Fruit fly (Drosophila melanogaster) whole organism, embryonic: ENCODE measurements around the gene dbe.
A peak's percentile ranks its signal among the peaks of the same experiment; 100 is the strongest.

Source experiments
- Ada2b ChIP-seq: fragments of 200-800 bp; sonication (Bioruptor generic); IDR thresholded peaks from 2 replicates; pipeline ENCODE4 v1.3.6; 2022; ENCODE audit warnings: missing biosample characterization, missing genetic modification characterization
- Adf1 ChIP-seq: fragments of 200-800 bp; sonication (Bioruptor generic); IDR thresholded peaks from 2 replicates; pipeline ENCODE4 v1.3.6; 2022; ENCODE audit warnings: missing biosample characterization, missing genetic modification characterization
- Atf6 ChIP-seq: fragments of 200-800 bp; sonication (Bioruptor generic); IDR thresholded peaks from 2 replicates; pipeline ENCODE4 v1.3.6; 2022; ENCODE audit warnings: missing biosample characterization, missing genetic modification characterization
- C15 ChIP-seq: fragments of 200-800 bp; sonication (Bioruptor generic); IDR thresholded peaks from 3 replicates; pipeline ENCODE4 v1.3.6; 2022; ENCODE audit warnings: missing biosample characterization, missing genetic modification characterization
- CG12155 ChIP-seq: fragments of 200-800 bp; sonication (Bioruptor generic); optimal IDR thresholded peaks from 3 replicates; lab custom pipeline; 2016; ENCODE audit warnings: missing biosample characterization, missing genetic modification characterization
- CG12769 ChIP-seq: fragments of 200-800 bp; sonication (Bioruptor generic); optimal IDR thresholded peaks from 2 replicates; lab custom pipeline; 2019; ENCODE audit warnings: missing biosample characterization, mild to moderate bottlenecking, missing genetic modification characterization, moderate library complexity
- CG14050 ChIP-seq: fragments of 200-800 bp; sonication (Bioruptor generic); IDR thresholded peaks from 3 replicates; pipeline ENCODE4 v1.3.6; 2022; ENCODE audit warnings: missing biosample characterization, missing genetic modification characterization
- CG14441 ChIP-seq: fragments of 200-800 bp; sonication (Bioruptor generic); IDR thresholded peaks from 2 replicates; pipeline ENCODE4 v1.3.6; 2022; ENCODE audit warnings: missing biosample characterization, missing genetic modification characterization
- CG14710 ChIP-seq: fragments of 200-800 bp; sonication (Bioruptor generic); optimal IDR thresholded peaks from 3 replicates; lab custom pipeline; 2019; ENCODE audit warnings: missing biosample characterization, mild to moderate bottlenecking, missing genetic modification characterization, moderate library complexity
- CG17385 ChIP-seq: fragments of 200-800 bp; sonication (Bioruptor generic); optimal IDR thresholded peaks from 3 replicates; lab custom pipeline; 2018; ENCODE audit warnings: missing biosample characterization, mild to moderate bottlenecking, missing genetic modification characterization
- CG2129 ChIP-seq: fragments of 200-800 bp; sonication (Bioruptor generic); IDR thresholded peaks from 2 replicates; pipeline ENCODE4 v1.3.6; 2022; ENCODE audit warnings: missing biosample characterization, missing genetic modification characterization; ENCODE audit not compliant: partially characterized antibody
- CG2875 ChIP-seq: fragments of 200-800 bp; sonication (Bioruptor generic); optimal IDR thresholded peaks from 2 replicates; lab custom pipeline; 2017; ENCODE audit warnings: missing biosample characterization, mild to moderate bottlenecking, missing genetic modification characterization, missing genetic modification reagents
- CG32532 ChIP-seq: fragments of 200-800 bp; sonication (Bioruptor generic); IDR thresholded peaks from 2 replicates; pipeline ENCODE4 v1.3.6; 2022; ENCODE audit warnings: missing biosample characterization, missing genetic modification characterization
- CG4360 ChIP-seq: fragments of 200-800 bp; sonication (Bioruptor generic); IDR thresholded peaks from 2 replicates; pipeline ENCODE4 v1.3.6; 2022; ENCODE audit warnings: missing biosample characterization, missing genetic modification characterization
- CG4424 ChIP-seq: fragments of 200-800 bp; sonication (Bioruptor generic); optimal IDR thresholded peaks from 3 replicates; lab custom pipeline; 2016; ENCODE audit warnings: missing biosample characterization, missing genetic modification characterization
- CG4854 ChIP-seq: fragments of 200-800 bp; sonication (Bioruptor generic); optimal IDR thresholded peaks from 2 replicates; lab custom pipeline; 2016; ENCODE audit warnings: missing biosample characterization, missing genetic modification characterization, inconsistent platforms
- CG8388 ChIP-seq: fragments of 200-800 bp; sonication (Bioruptor generic); optimal IDR thresholded peaks from 2 replicates; lab custom pipeline; 2019; ENCODE audit warnings: missing biosample characterization, mild to moderate bottlenecking, missing genetic modification characterization, moderate library complexity
- CG8924 ChIP-seq: fragments of 200-800 bp; optimal IDR thresholded peaks from 3 replicates; lab custom pipeline; 2019; ENCODE audit warnings: missing biosample characterization, mild to moderate bottlenecking, missing genetic modification characterization, moderate library complexity
- Chrac-16 ChIP-seq: fragments of 200-800 bp; sonication (Bioruptor generic); optimal IDR thresholded peaks from 3 replicates; lab custom pipeline; 2016; ENCODE audit warnings: missing biosample characterization, missing genetic modification characterization
- Dek ChIP-seq: fragments of 200-800 bp; sonication (Bioruptor generic); optimal IDR thresholded peaks from 3 replicates; lab custom pipeline; 2019; ENCODE audit warnings: missing biosample characterization, mild to moderate bottlenecking, missing genetic modification characterization, moderate library complexity
- Drgx ChIP-seq: fragments of 200-800 bp; sonication (Bioruptor generic); IDR thresholded peaks from 2 replicates; pipeline ENCODE4 v1.3.6; 2022; ENCODE audit warnings: missing biosample characterization, missing genetic modification characterization
- Fer3 ChIP-seq: fragments of 200-800 bp; sonication (Bioruptor generic); optimal IDR thresholded peaks from 2 replicates; lab custom pipeline; 2018; ENCODE audit warnings: missing biosample characterization, mild to moderate bottlenecking, missing genetic modification characterization, moderate library complexity
- H15 ChIP-seq: fragments of 200-800 bp; sonication (Bioruptor generic); IDR thresholded peaks from 3 replicates; pipeline ENCODE4 v1.3.6; 2022; ENCODE audit warnings: missing biosample characterization, missing genetic modification characterization
- HLH4C ChIP-seq: fragments of 200-800 bp; sonication (Bioruptor generic); IDR thresholded peaks from 3 replicates; pipeline ENCODE4 v1.3.6; 2022; ENCODE audit warnings: missing biosample characterization, missing genetic modification characterization; ENCODE audit not compliant: partially characterized antibody
- HLHmδ ChIP-seq: fragments of 200-800 bp; sonication (Bioruptor generic); optimal IDR thresholded peaks from 2 replicates; lab custom pipeline; 2018; ENCODE audit warnings: missing biosample characterization, mild to moderate bottlenecking, missing genetic modification characterization, moderate library complexity
- Hmx ChIP-seq: fragments of 200-800 bp; sonication (Bioruptor generic); optimal IDR thresholded peaks from 2 replicates; lab custom pipeline; 2016; ENCODE audit warnings: missing biosample characterization, missing genetic modification characterization
- Hr39 ChIP-seq: fragments of >200 bp; optimal IDR thresholded peaks from 2 replicates; lab custom pipeline; 2017
- MBD-R2 ChIP-seq: fragments of 200-800 bp; sonication (Bioruptor generic); IDR thresholded peaks from 2 replicates; pipeline ENCODE4 v1.3.6; 2022; ENCODE audit warnings: missing biosample characterization, missing genetic modification characterization
- Mes4 ChIP-seq: fragments of 200-800 bp; sonication (Bioruptor generic); optimal IDR thresholded peaks from 2 replicates; lab custom pipeline; 2016; ENCODE audit warnings: missing biosample characterization, missing genetic modification characterization
- Neu2 ChIP-seq: fragments of 200-800 bp; sonication (Bioruptor generic); optimal IDR thresholded peaks from 3 replicates; lab custom pipeline; 2016; ENCODE audit warnings: missing biosample characterization, missing genetic modification characterization, borderline replicate concordance
- Oli ChIP-seq: fragments of 200-800 bp; sonication (Bioruptor generic); optimal IDR thresholded peaks from 2 replicates; lab custom pipeline; 2018; ENCODE audit warnings: missing biosample characterization, mild to moderate bottlenecking, missing genetic modification characterization, moderate library complexity
- Pdp1 ChIP-seq, 2 experiments: fragments of 200-800 bp; sonication (Bioruptor generic); optimal IDR thresholded peaks; 3 replicates each; lab custom pipeline; 2016; ENCODE audit warnings: missing biosample characterization in 2 of 2, missing genetic modification characterization in 2 of 2, mild to moderate bottlenecking in 1 of 2, moderate library complexity in 1 of 2
- Scr ChIP-seq: fragments of 200-800 bp; sonication (Bioruptor generic); IDR thresholded peaks from 2 replicates; pipeline ENCODE4 v1.3.6; 2022; ENCODE audit warnings: missing biosample characterization, missing genetic modification characterization; ENCODE audit not compliant: partially characterized antibody
- Six4 ChIP-seq: fragments of 200-800 bp; sonication (Bioruptor generic); optimal IDR thresholded peaks from 2 replicates; lab custom pipeline; 2016; ENCODE audit warnings: missing biosample characterization, missing genetic modification characterization
- Sox102F ChIP-seq: fragments of 200-800 bp; sonication (Bioruptor generic); optimal IDR thresholded peaks from 2 replicates; lab custom pipeline; 2018; ENCODE audit warnings: missing biosample characterization, mild to moderate bottlenecking, missing genetic modification characterization, moderate library complexity
- Sry-β ChIP-seq: fragments of 200-800 bp; sonication (Bioruptor generic); optimal IDR thresholded peaks from 2 replicates; lab custom pipeline; 2018; ENCODE audit warnings: missing biosample characterization, mild to moderate bottlenecking, missing genetic modification characterization, moderate library complexity
- Xrp1 ChIP-seq: fragments of 200-800 bp; sonication (Bioruptor generic); IDR thresholded peaks from 2 replicates; pipeline ENCODE4 v1.3.6; 2022; ENCODE audit warnings: missing biosample characterization, missing genetic modification characterization
- dimm ChIP-seq: fragments of 200-800 bp; sonication (Bioruptor generic); IDR thresholded peaks from 2 replicates; pipeline ENCODE4 v1.3.6; 2022; ENCODE audit warnings: missing biosample characterization, missing genetic modification characterization
- dmrt11E ChIP-seq: fragments of 200-800 bp; sonication (Bioruptor generic); optimal IDR thresholded peaks from 3 replicates; lab custom pipeline; 2018; ENCODE audit warnings: missing biosample characterization, mild to moderate bottlenecking, missing genetic modification characterization, moderate library complexity
- ems ChIP-seq: fragments of 200-800 bp; sonication (Bioruptor generic); optimal IDR thresholded peaks from 3 replicates; lab custom pipeline; 2016; ENCODE audit warnings: missing biosample characterization, missing genetic modification characterization
- exex ChIP-seq: fragments of 200-800 bp; sonication (Bioruptor generic); optimal IDR thresholded peaks from 4 replicates; lab custom pipeline; 2018; ENCODE audit warnings: missing biosample characterization, mild to moderate bottlenecking, missing genetic modification characterization, moderate library complexity
- fd3F ChIP-seq: fragments of 200-800 bp; sonication (Bioruptor generic); optimal IDR thresholded peaks from 2 replicates; lab custom pipeline; 2018; ENCODE audit warnings: missing biosample characterization, mild to moderate bottlenecking, missing genetic modification characterization, moderate library complexity
- lilli ChIP-seq: fragments of 200-800 bp; sonication (Bioruptor generic); optimal IDR thresholded peaks from 3 replicates; lab custom pipeline; 2016; ENCODE audit warnings: missing biosample characterization, missing genetic modification characterization
- p53 ChIP-seq: fragments of 200-800 bp; sonication (Bioruptor generic); optimal IDR thresholded peaks from 2 replicates; lab custom pipeline; 2016; ENCODE audit warnings: missing biosample characterization, missing genetic modification characterization
- pros ChIP-seq: fragments of 200-800 bp; sonication (Bioruptor generic); optimal IDR thresholded peaks from 3 replicates; lab custom pipeline; 2019; ENCODE audit warnings: missing biosample characterization, mild to moderate bottlenecking, missing genetic modification characterization, moderate library complexity
- run ChIP-seq: fragments of 200-800 bp; sonication (Bioruptor generic); optimal IDR thresholded peaks from 3 replicates; lab custom pipeline; 2018; ENCODE audit warnings: missing biosample characterization, mild to moderate bottlenecking, missing genetic modification characterization
- tll ChIP-seq, 2 experiments: fragments of 200-800 bp in 1 of 2; fragments of >200 bp in 1 of 2; sonication (Bioruptor generic) in 1 of 2; optimal IDR thresholded peaks; 2 replicates each; lab custom pipeline; 2017 to 2019; ENCODE audit warnings: missing biosample characterization in 2 of 2, missing genetic modification characterization in 2 of 2, mild to moderate bottlenecking in 1 of 2, moderate library complexity in 1 of 2
- unc-4 ChIP-seq: fragments of 200-800 bp; sonication (Bioruptor generic); IDR thresholded peaks from 2 replicates; pipeline ENCODE4 v1.3.6; 2022; ENCODE audit warnings: missing biosample characterization, missing genetic modification characterization; ENCODE audit not compliant: partially characterized antibody

dbe gene

dm6 chr2L:856690-857488 lies 12.8 kb downstream of the dbe start (continued):
- TF ChIP-seq Xrp1 (GFP tag; lab: Robert Waterston, UW), result peak; percentile 93
- TF ChIP-seq Sox102F (GFP tag; lab: Kevin White, UChicago), result peak; percentile 80
- no peak for TF ChIP-seq HLHmδ
- TF ChIP-seq CG14441 (GFP tag; lab: Robert Waterston, UW), result peak; percentile 80
- TF ChIP-seq CG32532 (GFP tag; lab: Robert Waterston, UW), result peak; percentile 65
- TF ChIP-seq CG2129 (GFP tag; lab: Robert Waterston, UW), result no peak
- peak; percentile 61 for TF ChIP-seq CG12155
- no peak for TF ChIP-seq Adf1 (GFP tag; lab: Robert Waterston, UW)
- peak; percentile 62 for TF ChIP-seq Six4
- TF ChIP-seq H15, result peak; percentile 85
- TF ChIP-seq HLH4C (GFP tag; lab: Robert Waterston, UW), result no peak
- TF ChIP-seq CG4424 (GFP tag; lab: Kevin White, UChicago), result peak; percentile 76
- no peak for TF ChIP-seq tll (GFP tag; optimal IDR thresholded peaks at IDR 0.05; lab: Kevin White, UChicago)
- peak; percentile 56 for TF ChIP-seq dimm (GFP tag; lab: Robert Waterston, UW)
- TF ChIP-seq C15, result peak; percentile 53; the same call in 1 of the 3 replicates
- TF ChIP-seq Hr39 (lab: Kevin White, UChicago), result no peak
- TF ChIP-seq CG17385 (GFP tag; lab: Kevin White, UChicago), result peak; percentile 67
- peak; percentile 79 for TF ChIP-seq Oli (tag; lab: Kevin White, UChicago)
- peak; percentile 35; the same call in 1 of the 2 replicates for TF ChIP-seq Atf6 (GFP tag; lab: Robert Waterston, UW)
- TF ChIP-seq CG14050 (GFP tag; lab: Robert Waterston, UW), result peak; percentile 65
- peak; percentile 82 for TF ChIP-seq CG8924
- no peak for TF ChIP-seq p53 (GFP tag; lab: Kevin White, UChicago)
- TF ChIP-seq ems (GFP tag; lab: Kevin White, UChicago), result peak; percentile 56
- TF ChIP-seq CG2875 (GFP tag; lab: Kevin White, UChicago), result peak; percentile 83
- TF ChIP-seq exex (tag; lab: Kevin White, UChicago), result peak; percentile 46
- TF ChIP-seq lilli (GFP tag; lab: Kevin White, UChicago), result peak; percentile 75
- TF ChIP-seq Ada2b (GFP tag; lab: Robert Waterston, UW), result peak; percentile 77
- TF ChIP-seq Dek (tag; lab: Kevin White, UChicago), result peak; percentile 66
- TF ChIP-seq CG4360 (GFP tag; lab: Robert Waterston, UW), result no peak
- TF ChIP-seq Pdp1 (GFP tag; optimal IDR thresholded peaks at IDR 0.05; lab: Kevin White, UChicago), result peak; percentile 53 to 57
- peak; percentile 24 for TF ChIP-seq Mes4
- TF ChIP-seq Chrac-16 (GFP tag; lab: Kevin White, UChicago), result peak; percentile 59
- TF ChIP-seq Drgx (GFP tag; lab: Robert Waterston, UW), result peak; percentile 49
- TF ChIP-seq CG12769 (tag; lab: Kevin White, UChicago), result peak; percentile 81
- TF ChIP-seq unc-4 (GFP tag; lab: Robert Waterston, UW), result no peak
- peak; percentile 28 for TF ChIP-seq CG4854 (GFP tag; lab: Kevin White, UChicago)
- peak; percentile 67 for TF ChIP-seq Fer3
- TF ChIP-seq Sry-β (GFP tag; lab: Kevin White, UChicago), result peak; percentile 41
- TF ChIP-seq Neu2 (GFP tag; lab: Kevin White, UChicago), result no peak
- TF ChIP-seq CG14710, result peak; percentile 65
- TF ChIP-seq fd3F, result peak; percentile 11
- no peak for TF ChIP-seq pros (GFP tag; lab: Kevin White, UChicago)
- peak; percentile 49; the same call in 1 of the 2 replicates for TF ChIP-seq MBD-R2 (GFP tag; lab: Robert Waterston, UW)
- TF ChIP-seq Hmx (GFP tag; lab: Kevin White, UChicago), result no peak
- TF ChIP-seq Scr (GFP tag; lab: Robert Waterston, UW), result no peak
- no peak for TF ChIP-seq run
- TF ChIP-seq CG8388 (GFP tag; lab: Kevin White, UChicago), result peak; percentile 63
- TF ChIP-seq dmrt11E (tag; lab: Kevin White, UChicago), result peak; percentile 77
